Fruit fly (Drosophila melanogaster) whole organism, embryonic: ENCODE data around the gene slif.

Experiments used
- Blimp-1 ChIP-seq: fragments of 200-800 bp; sonication (Bioruptor generic); optimal IDR thresholded peaks from 3 replicates; lab custom pipeline; 2018; ENCODE audit warnings: missing biosample characterization, missing genetic modification characterization, mild to moderate bottlenecking, moderate library complexity, missing genetic modification reagents
- CG10147 ChIP-seq: fragments of 200-800 bp; sonication (Bioruptor generic); optimal IDR thresholded peaks from 2 replicates; lab custom pipeline; 2019; ENCODE audit warnings: missing biosample characterization, mild to moderate bottlenecking, missing genetic modification characterization, moderate library complexity
- CG10565 ChIP-seq: fragments of 200-800 bp; sonication (Bioruptor generic); optimal IDR thresholded peaks from 3 replicates; lab custom pipeline; 2016; ENCODE audit warnings: missing biosample characterization, mild to moderate bottlenecking, missing genetic modification characterization
- CG10979 ChIP-seq: fragments of 200-800 bp; sonication (Bioruptor generic); optimal IDR thresholded peaks from 2 replicates; lab custom pipeline; 2018; ENCODE audit warnings: missing biosample characterization, mild to moderate bottlenecking, missing genetic modification characterization, moderate library complexity
- CG12236 ChIP-seq: fragments of 200-800 bp; sonication (Bioruptor generic); optimal IDR thresholded peaks from 2 replicates; lab custom pipeline; 2016; ENCODE audit warnings: missing biosample characterization, missing genetic modification characterization
- CG12391 ChIP-seq: fragments of 200-800 bp; sonication (Bioruptor generic); optimal IDR thresholded peaks from 3 replicates; lab custom pipeline; 2018; ENCODE audit warnings: missing biosample characterization, mild to moderate bottlenecking, missing genetic modification characterization, moderate library complexity
- CG12744 ChIP-seq: fragments of 200-800 bp; sonication (Bioruptor generic); optimal IDR thresholded peaks from 2 replicates; lab custom pipeline; 2016; ENCODE audit warnings: missing biosample characterization, missing genetic modification characterization
- CG13424 ChIP-seq: fragments of 200-800 bp; sonication (Bioruptor generic); optimal IDR thresholded peaks from 2 replicates; lab custom pipeline; 2019; ENCODE audit warnings: missing biosample characterization, mild to moderate bottlenecking, missing genetic modification characterization, moderate library complexity
- CG17328 ChIP-seq: fragments of 200-800 bp; sonication (Bioruptor generic); IDR thresholded peaks from 2 replicates; pipeline ENCODE4 v1.3.6; 2022; ENCODE audit warnings: missing biosample characterization, missing genetic modification characterization
- CG17359 ChIP-seq: fragments of 200-800 bp; sonication (Bioruptor generic); optimal IDR thresholded peaks from 3 replicates; lab custom pipeline; 2018; ENCODE audit warnings: missing biosample characterization, mild to moderate bottlenecking, missing genetic modification characterization, moderate library complexity
- CG17361 ChIP-seq: fragments of 200-800 bp; sonication (Bioruptor generic); IDR thresholded peaks from 3 replicates; pipeline ENCODE4 v1.3.6; 2022; ENCODE audit warnings: missing biosample characterization, missing genetic modification characterization
- CG17385 ChIP-seq: fragments of 200-800 bp; sonication (Bioruptor generic); optimal IDR thresholded peaks from 3 replicates; lab custom pipeline; 2018; ENCODE audit warnings: missing biosample characterization, mild to moderate bottlenecking, missing genetic modification characterization
- CG18262 ChIP-seq: fragments of 200-800 bp; optimal IDR thresholded peaks from 3 replicates; lab custom pipeline; 2019; ENCODE audit warnings: missing biosample characterization, mild to moderate bottlenecking, missing genetic modification characterization, moderate library complexity
- CG2199 ChIP-seq: fragments of 200-800 bp; sonication (Bioruptor generic); IDR thresholded peaks from 3 replicates; pipeline ENCODE4 v1.3.6; 2022; ENCODE audit warnings: missing biosample characterization, missing genetic modification characterization
- CG2889 ChIP-seq: fragments of 200-800 bp; sonication (Bioruptor generic); IDR thresholded peaks from 3 replicates; pipeline ENCODE4 v1.3.6; 2022; ENCODE audit warnings: missing biosample characterization, missing genetic modification characterization
- CG30403 ChIP-seq: fragments of 200-800 bp; sonication (Bioruptor generic); optimal IDR thresholded peaks from 3 replicates; lab custom pipeline; 2016; ENCODE audit warnings: missing biosample characterization, missing genetic modification characterization
- CG31441 ChIP-seq: fragments of 200-800 bp; sonication (Bioruptor generic); IDR thresholded peaks from 2 replicates; pipeline ENCODE4 v1.3.6; 2022; ENCODE audit warnings: missing biosample characterization, missing genetic modification characterization
- CG3163 ChIP-seq: fragments of 200-800 bp; sonication (Bioruptor generic); optimal IDR thresholded peaks from 3 replicates; lab custom pipeline; 2016; ENCODE audit warnings: missing biosample characterization, missing genetic modification characterization
- CG34422 ChIP-seq: fragments of 200-800 bp; sonication (Bioruptor generic); IDR thresholded peaks from 3 replicates; pipeline ENCODE4 v1.3.6; 2022; ENCODE audit warnings: missing biosample characterization, missing genetic modification characterization
- CG8089 ChIP-seq: fragments of 200-800 bp; sonication (Bioruptor generic); optimal IDR thresholded peaks from 3 replicates; lab custom pipeline; 2016; ENCODE audit warnings: missing biosample characterization, missing genetic modification characterization
- CG9437 ChIP-seq: fragments of 200-800 bp; sonication (Bioruptor generic); optimal IDR thresholded peaks from 2 replicates; lab custom pipeline; 2018; ENCODE audit warnings: missing biosample characterization, mild to moderate bottlenecking, missing genetic modification characterization
- D19A ChIP-seq: fragments of 200-800 bp; optimal IDR thresholded peaks from 3 replicates; lab custom pipeline; 2019; ENCODE audit warnings: missing biosample characterization, mild to moderate bottlenecking, missing genetic modification characterization, moderate library complexity
- ERR ChIP-seq: fragments of 200-800 bp; sonication (Bioruptor generic); optimal IDR thresholded peaks from 2 replicates; lab custom pipeline; 2016; ENCODE audit warnings: missing biosample characterization, missing genetic modification characterization
- Ets65A ChIP-seq: fragments of 200-800 bp; sonication (Bioruptor generic); peaks from one replicate; lab custom pipeline; 2016; ENCODE audit warnings: missing biosample characterization, missing genetic modification characterization
- HLH4C ChIP-seq: fragments of 200-800 bp; sonication (Bioruptor generic); IDR thresholded peaks from 3 replicates; pipeline ENCODE4 v1.3.6; 2022; ENCODE audit warnings: missing biosample characterization, missing genetic modification characterization; ENCODE audit not compliant: partially characterized antibody
- HLHmδ ChIP-seq: fragments of 200-800 bp; sonication (Bioruptor generic); optimal IDR thresholded peaks from 2 replicates; lab custom pipeline; 2018; ENCODE audit warnings: missing biosample characterization, mild to moderate bottlenecking, missing genetic modification characterization, moderate library complexity
- HmgD ChIP-seq: fragments of 200-800 bp; sonication (Bioruptor generic); optimal IDR thresholded peaks from 3 replicates; lab custom pipeline; 2016; ENCODE audit warnings: missing biosample characterization, missing genetic modification characterization
- Med ChIP-seq: fragments of 200-800 bp; sonication (Bioruptor generic); peaks from one replicate; lab custom pipeline; 2016; ENCODE audit warnings: missing biosample characterization, missing genetic modification characterization, mild to moderate bottlenecking, inconsistent platforms, moderate library complexity
- Mrtf ChIP-seq: fragments of 200-800 bp; sonication (Bioruptor generic); IDR thresholded peaks from 3 replicates; pipeline ENCODE4 v1.3.6; 2022; ENCODE audit warnings: missing biosample characterization, missing genetic modification characterization
- NC2α ChIP-seq: fragments of 200-800 bp; sonication (Bioruptor generic); optimal IDR thresholded peaks from 2 replicates; lab custom pipeline; 2016; ENCODE audit warnings: missing biosample characterization, missing genetic modification characterization
- Oaz ChIP-seq: fragments of 200-800 bp; sonication (Bioruptor generic); IDR thresholded peaks from 2 replicates; pipeline ENCODE4 v1.3.6; 2022; ENCODE audit warnings: missing biosample characterization, missing genetic modification characterization
- Ssrp ChIP-seq: fragments of 200-800 bp; sonication (Bioruptor generic); optimal IDR thresholded peaks from 2 replicates; lab custom pipeline; 2018; ENCODE audit warnings: missing biosample characterization, mild to moderate bottlenecking, missing genetic modification characterization, moderate library complexity
- Stat92E ChIP-seq, 3 experiments: fragments of >200 bp in 2 of 3; fragments of 200-800 bp in 1 of 3; sonication (Bioruptor generic) in 1 of 3; optimal IDR thresholded peaks; 2 replicates each; lab custom pipeline; 2017 to 2019; ENCODE audit warnings: missing biosample characterization in 3 of 3, missing genetic modification characterization in 3 of 3, mild to moderate bottlenecking in 1 of 3, moderate library complexity in 1 of 3
- ap ChIP-seq: fragments of 200-800 bp; sonication (Bioruptor generic); IDR thresholded peaks from 2 replicates; pipeline ENCODE4 v1.3.6; 2022; ENCODE audit warnings: missing biosample characterization, missing genetic modification characterization
- bsh ChIP-seq, 2 experiments: fragments of 200-800 bp; sonication (Bioruptor generic); optimal IDR thresholded peaks; 2 replicates each; lab custom pipeline; 2017 to 2018; ENCODE audit warnings: mild to moderate bottlenecking in 2 of 2, missing biosample characterization in 2 of 2, missing genetic modification characterization in 2 of 2, moderate library complexity in 1 of 2
- da ChIP-seq: fragments of 200-800 bp; sonication (Bioruptor generic); optimal IDR thresholded peaks from 2 replicates; lab custom pipeline; 2016; ENCODE audit warnings: missing biosample characterization, missing genetic modification characterization
- dmrt99B ChIP-seq: fragments of 200-800 bp; sonication (Bioruptor generic); optimal IDR thresholded peaks from 2 replicates; lab custom pipeline; 2018; ENCODE audit warnings: missing biosample characterization, mild to moderate bottlenecking, missing genetic modification characterization, moderate library complexity
- fd96Cb ChIP-seq: fragments of 200-800 bp; sonication (Bioruptor generic); optimal IDR thresholded peaks from 2 replicates; lab custom pipeline; 2018; ENCODE audit warnings: missing biosample characterization, mild to moderate bottlenecking, missing genetic modification characterization, moderate library complexity
- gcm2 ChIP-seq: fragments of 200-800 bp; sonication (Bioruptor generic); optimal IDR thresholded peaks from 2 replicates; lab custom pipeline; 2016; ENCODE audit warnings: missing biosample characterization, missing genetic modification characterization
- gem ChIP-seq: fragments of 200-800 bp; sonication (Bioruptor generic); optimal IDR thresholded peaks from 2 replicates; lab custom pipeline; 2019; ENCODE audit warnings: missing biosample characterization, mild to moderate bottlenecking, missing genetic modification characterization, moderate library complexity
- lov ChIP-seq, 2 experiments: fragments of 200-800 bp in 1 of 2; fragments of >200 bp in 1 of 2; sonication (Bioruptor generic) in 1 of 2; IDR thresholded peaks in 1 of 2; optimal IDR thresholded peaks in 1 of 2; 2 replicates in 1 of 2; 3 replicates in 1 of 2; pipeline versions ENCODE4 v1.3.6 to Lab custom; 2017 to 2022; ENCODE audit warnings: missing biosample characterization in 1 of 2, missing genetic modification characterization in 1 of 2
- nmo ChIP-seq: fragments of 200-800 bp; sonication (Bioruptor generic); optimal IDR thresholded peaks from 2 replicates; lab custom pipeline; 2018; ENCODE audit warnings: missing biosample characterization, mild to moderate bottlenecking, missing genetic modification characterization, moderate library complexity
- onecut ChIP-seq: fragments of 200-800 bp; sonication (Bioruptor generic); IDR thresholded peaks from 2 replicates; pipeline ENCODE4 v1.3.6; 2022; ENCODE audit warnings: missing biosample characterization, missing genetic modification characterization
- p53 ChIP-seq: fragments of 200-800 bp; sonication (Bioruptor generic); optimal IDR thresholded peaks from 2 replicates; lab custom pipeline; 2016; ENCODE audit warnings: missing biosample characterization, missing genetic modification characterization
- pita ChIP-seq: fragments of 200-800 bp; sonication (Bioruptor generic); optimal IDR thresholded peaks from 2 replicates; lab custom pipeline; 2017; ENCODE audit warnings: missing biosample characterization, mild to moderate bottlenecking, missing genetic modification characterization
- pnt ChIP-seq: fragments of 200-800 bp; sonication (Bioruptor generic); optimal IDR thresholded peaks from 3 replicates; lab custom pipeline; 2016; ENCODE audit warnings: missing biosample characterization, missing genetic modification characterization
- unpg ChIP-seq: fragments of 200-800 bp; sonication (Bioruptor generic); optimal IDR thresholded peaks from 3 replicates; lab custom pipeline; 2018; ENCODE audit warnings: missing biosample characterization, mild to moderate bottlenecking, missing genetic modification characterization, moderate library complexity
- zen ChIP-seq: fragments of 200-800 bp; sonication (Bioruptor generic); optimal IDR thresholded peaks from 3 replicates; lab custom pipeline; 2018; ENCODE audit warnings: missing biosample characterization, mild to moderate bottlenecking, missing genetic modification characterization, moderate library complexity
- zfh1 ChIP-seq: fragments of 200-800 bp; sonication (Bioruptor generic); IDR thresholded peaks from 3 replicates; pipeline ENCODE4 v1.3.6; 2022; ENCODE audit warnings: missing biosample characterization, missing genetic modification characterization

The slif gene

DNA sequence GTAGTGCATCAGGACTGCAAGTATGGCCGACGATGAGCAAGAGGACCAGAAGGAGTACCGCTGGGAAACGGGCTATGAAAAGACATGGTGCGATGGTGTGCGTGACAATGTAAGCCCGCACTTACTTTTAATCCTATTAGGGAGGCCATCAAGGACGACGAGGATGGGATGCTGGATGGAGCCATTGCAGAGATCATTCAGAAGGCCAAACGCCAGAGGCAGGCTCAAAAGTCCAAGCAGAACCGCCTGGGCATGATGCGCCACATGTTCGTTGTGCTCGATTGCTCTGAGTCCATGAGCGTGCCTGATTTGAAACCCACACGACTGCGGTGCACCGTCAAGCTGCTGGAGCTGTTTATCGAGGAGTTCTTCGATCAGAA is 1.5 kb upstream of the slif start:
- TF ChIP-seq HLH4C (GFP tag; lab: Robert Waterston, UW): no peak
- TF ChIP-seq CG3163: no peak
- peak; percentile 53 for TF ChIP-seq Med (GFP tag; lab: Kevin White, UChicago)
- peak; percentile 55 for TF ChIP-seq Ets65A (GFP tag; lab: Kevin White, UChicago)

DNA sequence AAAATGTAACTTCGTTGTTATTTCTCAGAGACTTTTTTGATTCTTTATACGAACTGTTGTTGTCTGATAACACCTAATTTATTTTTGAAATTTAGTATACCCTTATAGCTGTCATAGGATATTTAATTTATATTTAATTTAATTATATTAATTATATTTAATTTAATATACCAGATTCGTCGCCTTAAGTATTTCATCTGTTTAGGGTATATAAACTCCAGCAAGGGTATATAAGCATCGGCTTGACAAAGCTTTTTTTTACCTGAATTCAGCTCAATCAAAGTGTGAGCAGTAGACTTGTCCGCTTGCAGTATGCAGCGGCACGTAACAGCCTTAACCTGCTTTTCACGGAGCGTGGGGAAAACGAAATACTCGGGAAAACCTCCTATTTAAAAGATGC is 2.8 kb downstream of the slif start:
- TF ChIP-seq da (GFP tag; lab: Kevin White, UChicago) (no peak), gem (tag; lab: Kevin White, UChicago) (peak; percentile 34), CG30403 (GFP tag; lab: Kevin White, UChicago) (no peak), CG34422 (GFP tag; lab: Robert Waterston, UW) (no peak), CG18262 (tag; lab: Kevin White, UChicago) (peak; percentile 45), CG17385 (no peak), Oaz (GFP tag; lab: Robert Waterston, UW) (no peak), Ssrp (tag; lab: Kevin White, UChicago) (peak; percentile 5), ERR (GFP tag; lab: Kevin White, UChicago) (no peak), CG10147 (GFP tag; lab: Kevin White, UChicago) (no peak), D19A (peak; percentile 91), CG17359 (tag; lab: Kevin White, UChicago) (peak; percentile 5), zfh1 (GFP tag; lab: Robert Waterston, UW) (0 out of 3 replicates have a peak, but pooled peaks have one; percentile 22), HmgD (no peak), CG17361 (GFP tag; lab: Robert Waterston, UW) (0 out of 3 replicates have a peak, but pooled peaks have one; percentile 22), lov (optimal IDR thresholded peaks at IDR 0.05; lab: Kevin White, UChicago) (no peak), lov (GFP tag; IDR thresholded peaks at IDR 0.05; lab: Robert Waterston, UW) (peak; percentile 10; the same call in 1 of the 3 replicates), Mrtf (GFP tag; lab: Robert Waterston, UW) (no peak), bsh (GFP tag; optimal IDR thresholded peaks at IDR 0.05; lab: Kevin White, UChicago) (peak in 1 of 2 experiments; percentile 16), CG8089 (no peak), Stat92E (GFP tag; optimal IDR thresholded peaks at IDR 0.05; lab: Kevin White, UChicago) (no peak), CG13424 (tag; lab: Kevin White, UChicago) (peak; percentile 9), Blimp-1 (peak; percentile 9), nmo (GFP tag; lab: Kevin White, UChicago) (peak; percentile 27), CG17328 (GFP tag; lab: Robert Waterston, UW) (0 out of 2 replicates have a peak, but pooled peaks have one; percentile 24), CG12391 (tag; lab: Kevin White, UChicago) (peak; percentile 5), CG9437 (GFP tag; lab: Kevin White, UChicago) (peak; percentile 11), CG2199 (0 out of 3 replicates have a peak, but pooled peaks have one; percentile 10), CG10979 (tag; lab: Kevin White, UChicago) (peak; percentile 32), gcm2 (GFP tag; lab: Kevin White, UChicago) (no peak), CG2889 (GFP tag; lab: Robert Waterston, UW) (no peak), dmrt99B (tag; lab: Kevin White, UChicago) (peak; percentile 16), pnt (GFP tag; lab: Kevin White, UChicago) (no peak), HLHmδ (GFP tag; lab: Kevin White, UChicago) (no peak), fd96Cb (tag; lab: Kevin White, UChicago) (peak; percentile 20), p53 (no peak), CG10565 (GFP tag; lab: Kevin White, UChicago) (no peak), NC2α (no peak), unpg (GFP tag; lab: Kevin White, UChicago) (no peak), pita (GFP tag; lab: Kevin White, UChicago) (no peak), CG31441 (GFP tag; lab: Robert Waterston, UW) (peak; percentile 46), onecut (no peak), CG12744 (GFP tag; lab: Kevin White, UChicago) (no peak), ap (GFP tag; lab: Robert Waterston, UW) (no peak), zen (tag; lab: Kevin White, UChicago) (no peak), CG12236 (GFP tag; lab: Kevin White, UChicago) (no peak)
